Fruit fly (Drosophila melanogaster): ENCODE data around the gene sr.

Gene sr

dm6 chr3R:18130720-18131119 is 40.1 kb downstream of the sr start:
- TF ChIP-seq CG32121 (GFP tag; IDR thresholded peaks at IDR 0.05), result no peak
- TF ChIP-seq CG8301 (tag; optimal IDR thresholded peaks at IDR 0.05), result no peak
- no peak for TF ChIP-seq CG8159 (tag; optimal IDR thresholded peaks at IDR 0.05)
- no peak for TF ChIP-seq CG15710 (tag; optimal IDR thresholded peaks at IDR 0.05)
- TF ChIP-seq CG17806 (tag; optimal IDR thresholded peaks at IDR 0.05), result no peak
- TF ChIP-seq CG13204 (GFP tag; optimal IDR thresholded peaks at IDR 0.05), result no peak
- TF ChIP-seq CG9948 (tag; optimal IDR thresholded peaks at IDR 0.05), result no peak

dm6 chr3R:18144853-18145252 is 54.2 kb downstream of the sr start:
- TF ChIP-seq Pif1B (GFP tag; optimal IDR thresholded peaks at IDR 0.05), result no peak
- no peak for TF ChIP-seq CG32121 (GFP tag; IDR thresholded peaks at IDR 0.05)
- TF ChIP-seq CG14655 (GFP tag; optimal IDR thresholded peaks at IDR 0.05), result no peak
- TF ChIP-seq fd96Ca (GFP tag; IDR thresholded peaks at IDR 0.05), result no peak
- no peak for TF ChIP-seq CG34367 (tag; optimal IDR thresholded peaks at IDR 0.05)
- no peak for TF ChIP-seq CG10348 (GFP tag; IDR thresholded peaks at IDR 0.05)
- no peak for TF ChIP-seq CG4496 (GFP tag; IDR thresholded peaks at IDR 0.05)
- TF ChIP-seq Ets98B (GFP tag; IDR thresholded peaks at IDR 0.05), result no peak
- TF ChIP-seq CG17806 (tag; optimal IDR thresholded peaks at IDR 0.05), result no peak
- TF ChIP-seq CG8159 (tag; optimal IDR thresholded peaks at IDR 0.05), result no peak
- no peak for TF ChIP-seq CG15710 (tag; optimal IDR thresholded peaks at IDR 0.05)

dm6 chr3R:18146629-18147028 is 56.0 kb downstream of the sr start:
- TF ChIP-seq CG8301 (tag; optimal IDR thresholded peaks at IDR 0.05), result no peak
- TF ChIP-seq Ets98B (GFP tag; IDR thresholded peaks at IDR 0.05), result no peak
- no peak for TF ChIP-seq D1 (tag; optimal IDR thresholded peaks at IDR 0.05)
- no peak for TF ChIP-seq CG12605 (GFP tag; IDR thresholded peaks at IDR 0.05)
- TF ChIP-seq EcR (GFP tag; optimal IDR thresholded peaks at IDR 0.05), result peak; percentile 21
- no peak for TF ChIP-seq CG10348 (GFP tag; IDR thresholded peaks at IDR 0.05)
- peak; percentile 21 for TF ChIP-seq CG17806 (tag; optimal IDR thresholded peaks at IDR 0.05)
- no peak for TF ChIP-seq Snoo (tag; optimal IDR thresholded peaks at IDR 0.05)
- peak; percentile 60 for TF ChIP-seq gl (tag; optimal IDR thresholded peaks at IDR 0.05)
- TF ChIP-seq Pif1B (GFP tag; optimal IDR thresholded peaks at IDR 0.05), result peak; percentile 18
- peak; percentile 5 for TF ChIP-seq CG14655 (GFP tag; optimal IDR thresholded peaks at IDR 0.05)
- TF ChIP-seq Pif1A (GFP tag; optimal IDR thresholded peaks at IDR 0.05), result no peak
- TF ChIP-seq CG13204 (GFP tag; optimal IDR thresholded peaks at IDR 0.05), result peak; percentile 76
- TF ChIP-seq fd96Ca (GFP tag; IDR thresholded peaks at IDR 0.05), result no peak
- TF ChIP-seq CG8159 (tag; optimal IDR thresholded peaks at IDR 0.05), result peak; percentile 44
- no peak for TF ChIP-seq CG32121 (GFP tag; IDR thresholded peaks at IDR 0.05)
- no peak for TF ChIP-seq CG9948 (tag; optimal IDR thresholded peaks at IDR 0.05)
- TF ChIP-seq CG34367 (tag; optimal IDR thresholded peaks at IDR 0.05), result peak; percentile 9
- peak; percentile 50 for TF ChIP-seq CG15710 (tag; optimal IDR thresholded peaks at IDR 0.05)
- TF ChIP-seq rn (GFP tag; IDR thresholded peaks at IDR 0.05), result no peak
- peak; percentile 69; the same call in 2 of the 3 replicates for TF ChIP-seq CG4496 (GFP tag; IDR thresholded peaks at IDR 0.05)

dm6 chr3R:18151820-18152219 is 61.2 kb downstream of the sr start, which contains the start of gene CG14316:
Gene CG14316 (plus strand): TSS chr3R:18152120.
- TF ChIP-seq CG4496 (GFP tag; IDR thresholded peaks at IDR 0.05), result no peak
- no peak for TF ChIP-seq CG13204 (GFP tag; optimal IDR thresholded peaks at IDR 0.05)
- no peak for TF ChIP-seq EcR (GFP tag; optimal IDR thresholded peaks at IDR 0.05)
- TF ChIP-seq CG9948 (tag; optimal IDR thresholded peaks at IDR 0.05), result no peak
- no peak for TF ChIP-seq Ets98B (GFP tag; IDR thresholded peaks at IDR 0.05)
- TF ChIP-seq CG34367 (tag; optimal IDR thresholded peaks at IDR 0.05), result no peak
- TF ChIP-seq CG14655 (GFP tag; optimal IDR thresholded peaks at IDR 0.05), result no peak
- no peak for TF ChIP-seq CG10348 (GFP tag; IDR thresholded peaks at IDR 0.05)
- no peak for TF ChIP-seq Snoo (tag; optimal IDR thresholded peaks at IDR 0.05)
- no peak for TF ChIP-seq Pif1B (GFP tag; optimal IDR thresholded peaks at IDR 0.05)

dm6 chr3R:18153698-18154097 is 63.1 kb downstream of the sr start:
- TF ChIP-seq CG14655 (GFP tag; optimal IDR thresholded peaks at IDR 0.05), result no peak
- 0 out of 3 replicates have a peak, but pooled peaks have one; percentile 33 for TF ChIP-seq CG4496 (GFP tag; IDR thresholded peaks at IDR 0.05)

dm6 chr3R:18156608-18157007 is 66.0 kb downstream of the sr start:
- TF ChIP-seq CG8301 (tag; optimal IDR thresholded peaks at IDR 0.05) (no peak), CG13204 (GFP tag; optimal IDR thresholded peaks at IDR 0.05) (no peak), CG8159 (tag; optimal IDR thresholded peaks at IDR 0.05) (no peak), CG34367 (tag; optimal IDR thresholded peaks at IDR 0.05) (no peak), Ets98B (GFP tag; IDR thresholded peaks at IDR 0.05) (no peak), EcR (GFP tag; optimal IDR thresholded peaks at IDR 0.05) (no peak), Snoo (tag; optimal IDR thresholded peaks at IDR 0.05) (no peak), CG32121 (GFP tag; IDR thresholded peaks at IDR 0.05) (no peak), CG14655 (GFP tag; optimal IDR thresholded peaks at IDR 0.05) (no peak), CG9948 (tag; optimal IDR thresholded peaks at IDR 0.05) (no peak), CG4496 (GFP tag; IDR thresholded peaks at IDR 0.05) (no peak), CG17806 (tag; optimal IDR thresholded peaks at IDR 0.05) (no peak), rn (GFP tag; IDR thresholded peaks at IDR 0.05) (no peak), CG15710 (tag; optimal IDR thresholded peaks at IDR 0.05) (no peak), D1 (tag; optimal IDR thresholded peaks at IDR 0.05) (no peak), Pif1B (GFP tag; optimal IDR thresholded peaks at IDR 0.05) (no peak), gl (tag; optimal IDR thresholded peaks at IDR 0.05) (no peak), fd96Ca (GFP tag; IDR thresholded peaks at IDR 0.05) (no peak), Pif1A (GFP tag; optimal IDR thresholded peaks at IDR 0.05) (no peak)

- TF ChIP-seq rn (GFP tag; IDR thresholded peaks at IDR 0.05) (no peak), Snoo (tag; optimal IDR thresholded peaks at IDR 0.05) (peak; percentile 52), CG8159 (tag; optimal IDR thresholded peaks at IDR 0.05) (peak; percentile 47), Pif1B (GFP tag; optimal IDR thresholded peaks at IDR 0.05) (peak; percentile 38), CG8301 (tag; optimal IDR thresholded peaks at IDR 0.05) (peak; percentile 12), EcR (GFP tag; optimal IDR thresholded peaks at IDR 0.05) (peak; percentile 40), D1 (tag; optimal IDR thresholded peaks at IDR 0.05) (no peak), Pif1A (GFP tag; optimal IDR thresholded peaks at IDR 0.05) (peak; percentile 25), CG4496 (GFP tag; IDR thresholded peaks at IDR 0.05) (no peak), CG15710 (tag; optimal IDR thresholded peaks at IDR 0.05) (peak; percentile 22), CG9948 (tag; optimal IDR thresholded peaks at IDR 0.05) (peak; percentile 23), CG34367 (tag; optimal IDR thresholded peaks at IDR 0.05) (no peak)
These were observed 66.9 kb downstream of the sr start for dm6 chr3R:18157459-18157858.

Measured in whole organism, pupa.